Fruit fly (Drosophila melanogaster) whole organism, prepupa: Measurements from ENCODE around the gene CG10993.

Experiments used
- Blimp-1 ChIP-seq: fragments of 200-800 bp; sonication (Bioruptor generic); optimal IDR thresholded peaks from 3 replicates; lab custom pipeline; 2017; ENCODE audit warnings: missing biosample characterization, missing genetic modification characterization, mild to moderate bottlenecking, moderate library complexity, missing genetic modification reagents
- CG11294 ChIP-seq: fragments of 200-800 bp; sonication (Bioruptor generic); IDR thresholded peaks from 2 replicates; pipeline ENCODE4 v1.3.6; 2022; ENCODE audit warnings: missing biosample characterization, missing genetic modification characterization
- CG11762 ChIP-seq: fragments of 200-800 bp; sonication (Bioruptor generic); optimal IDR thresholded peaks from 3 replicates; lab custom pipeline; 2016; ENCODE audit warnings: missing biosample characterization, missing genetic modification characterization; ENCODE audit not compliant: insufficient read depth
- CG11902 ChIP-seq: fragments of 200-800 bp; sonication (Bioruptor generic); optimal IDR thresholded peaks from 3 replicates; lab custom pipeline; 2016; ENCODE audit warnings: missing biosample characterization, missing genetic modification characterization
- CG15336 ChIP-seq: fragments of 200-800 bp; sonication (Bioruptor generic); IDR thresholded peaks from 2 replicates; pipeline ENCODE4 v1.3.6; 2022; ENCODE audit warnings: missing biosample characterization, missing genetic modification characterization
- CG1621 ChIP-seq: fragments of 200-800 bp; sonication (Bioruptor generic); optimal IDR thresholded peaks from 3 replicates; lab custom pipeline; 2018; ENCODE audit warnings: missing biosample characterization, mild to moderate bottlenecking, missing genetic modification characterization
- CG3032 ChIP-seq: fragments of 200-800 bp; optimal IDR thresholded peaks from 2 replicates; lab custom pipeline; 2019; ENCODE audit warnings: missing biosample characterization, mild to moderate bottlenecking, missing genetic modification characterization, moderate library complexity
- CG31627 ChIP-seq: fragments of 200-800 bp; sonication (Bioruptor generic); optimal IDR thresholded peaks from 3 replicates; lab custom pipeline; 2016; ENCODE audit warnings: missing biosample characterization, missing genetic modification characterization
- CG32006 ChIP-seq: fragments of 200-800 bp; sonication (Bioruptor generic); optimal IDR thresholded peaks from 3 replicates; lab custom pipeline; 2017; ENCODE audit warnings: missing biosample characterization, mild to moderate bottlenecking, missing genetic modification characterization
- CG34406 ChIP-seq: fragments of 200-800 bp; sonication (Bioruptor generic); optimal IDR thresholded peaks from 3 replicates; lab custom pipeline; 2016; ENCODE audit warnings: missing biosample characterization, missing genetic modification characterization
- CG3919 ChIP-seq: fragments of 200-800 bp; sonication (Bioruptor generic); optimal IDR thresholded peaks from 3 replicates; lab custom pipeline; 2016; ENCODE audit warnings: missing biosample characterization, missing genetic modification characterization
- CG4318 ChIP-seq: fragments of 200-800 bp; sonication (Bioruptor generic); optimal IDR thresholded peaks from 3 replicates; lab custom pipeline; 2017; ENCODE audit warnings: missing biosample characterization, mild to moderate bottlenecking, missing genetic modification characterization
- CG6163 ChIP-seq: fragments of 200-800 bp; sonication (Bioruptor generic); IDR thresholded peaks from 3 replicates; pipeline ENCODE4 v1.3.6; 2022; ENCODE audit warnings: missing biosample characterization, missing genetic modification characterization
- CG6276 ChIP-seq: fragments of 200-800 bp; sonication (Bioruptor generic); optimal IDR thresholded peaks from 2 replicates; lab custom pipeline; 2017; ENCODE audit warnings: missing biosample characterization, mild to moderate bottlenecking, missing genetic modification characterization
- CG6792 ChIP-seq: fragments of 200-800 bp; sonication (Bioruptor generic); optimal IDR thresholded peaks from 3 replicates; lab custom pipeline; 2016; ENCODE audit warnings: missing biosample characterization, missing genetic modification characterization
- CG6808 ChIP-seq: fragments of 200-800 bp; sonication (Bioruptor generic); optimal IDR thresholded peaks from 3 replicates; lab custom pipeline; 2017; ENCODE audit warnings: missing biosample characterization, missing genetic modification characterization, mild to moderate bottlenecking, moderate library complexity, missing genetic modification reagents
- CG6854 ChIP-seq: fragments of 200-800 bp; sonication (Bioruptor generic); optimal IDR thresholded peaks from 2 replicates; lab custom pipeline; 2017; ENCODE audit warnings: missing biosample characterization, mild to moderate bottlenecking, missing genetic modification characterization
- CG7368 ChIP-seq: fragments of 200-800 bp; sonication (Bioruptor generic); optimal IDR thresholded peaks from 3 replicates; lab custom pipeline; 2016; ENCODE audit warnings: missing biosample characterization, missing genetic modification characterization
- CG8119 ChIP-seq: fragments of 200-800 bp; sonication (Bioruptor generic); IDR thresholded peaks from 3 replicates; pipeline ENCODE4 v1.3.6; 2022; ENCODE audit warnings: missing biosample characterization, missing genetic modification characterization
- CG8319 ChIP-seq: fragments of 200-800 bp; sonication (Bioruptor generic); optimal IDR thresholded peaks from 3 replicates; lab custom pipeline; 2016; ENCODE audit warnings: missing biosample characterization, missing genetic modification characterization
- CG8632 ChIP-seq: fragments of 200-800 bp; sonication (Bioruptor generic); optimal IDR thresholded peaks from 3 replicates; lab custom pipeline; 2016; ENCODE audit warnings: missing biosample characterization, missing genetic modification characterization
- CG9139 ChIP-seq: fragments of 200-800 bp; sonication (Bioruptor generic); optimal IDR thresholded peaks from 3 replicates; lab custom pipeline; 2017; ENCODE audit warnings: missing biosample characterization, mild to moderate bottlenecking, missing genetic modification characterization
- Eip78C ChIP-seq: fragments of 200-800 bp; sonication (Bioruptor generic); peaks from one replicate; lab custom pipeline; 2016; ENCODE audit warnings: missing biosample characterization, missing genetic modification characterization
- Ets96B ChIP-seq: fragments of 200-800 bp; optimal IDR thresholded peaks from 2 replicates; lab custom pipeline; 2019; ENCODE audit warnings: missing biosample characterization, mild to moderate bottlenecking, missing genetic modification characterization, moderate library complexity
- Gug ChIP-seq: fragments of 200-800 bp; sonication (Bioruptor generic); IDR thresholded peaks from 2 replicates; pipeline ENCODE4 v1.3.6; 2022; ENCODE audit warnings: missing biosample characterization, missing genetic modification characterization
- Hr38 ChIP-seq: sonication (Bioruptor generic); optimal IDR thresholded peaks from 2 replicates; lab custom pipeline; 2016; ENCODE audit warnings: missing biosample characterization, missing genetic modification characterization
- Hr39 ChIP-seq: fragments of 200-800 bp; sonication (Bioruptor generic); optimal IDR thresholded peaks from 2 replicates; lab custom pipeline; 2016; ENCODE audit warnings: missing biosample characterization, missing genetic modification characterization
- Hr4 ChIP-seq: fragments of 200-800 bp; sonication (Bioruptor generic); optimal IDR thresholded peaks from 3 replicates; lab custom pipeline; 2016; ENCODE audit warnings: missing biosample characterization, missing genetic modification characterization
- Lpt ChIP-seq: fragments of 200-800 bp; sonication (Bioruptor generic); optimal IDR thresholded peaks from 3 replicates; lab custom pipeline; 2016; ENCODE audit warnings: missing biosample characterization, missing genetic modification characterization
- Smox ChIP-seq: fragments of 200-800 bp; sonication (Bioruptor generic); optimal IDR thresholded peaks from 3 replicates; lab custom pipeline; 2016; ENCODE audit warnings: missing biosample characterization, missing genetic modification characterization
- Sox102F ChIP-seq: fragments of 200-800 bp; sonication (Bioruptor generic); optimal IDR thresholded peaks from 2 replicates; lab custom pipeline; 2016; ENCODE audit warnings: missing biosample characterization, mild to moderate bottlenecking, missing genetic modification characterization
- Sox14 ChIP-seq: fragments of 200-800 bp; sonication (Bioruptor generic); optimal IDR thresholded peaks from 3 replicates; lab custom pipeline; 2016; ENCODE audit warnings: missing biosample characterization, missing genetic modification characterization
- achi ChIP-seq: fragments of 200-800 bp; sonication (Bioruptor generic); optimal IDR thresholded peaks from 3 replicates; lab custom pipeline; 2016; ENCODE audit warnings: missing biosample characterization, missing genetic modification characterization
- acj6 ChIP-seq: fragments of 200-800 bp; sonication (Bioruptor generic); optimal IDR thresholded peaks from 3 replicates; lab custom pipeline; 2016; ENCODE audit warnings: missing biosample characterization, missing genetic modification characterization
- cyc ChIP-seq: fragments of 200-800 bp; sonication (Bioruptor generic); optimal IDR thresholded peaks from 3 replicates; lab custom pipeline; 2016; ENCODE audit warnings: missing biosample characterization, missing genetic modification characterization
- dac ChIP-seq: fragments of 200-800 bp; sonication (Bioruptor generic); optimal IDR thresholded peaks from 2 replicates; lab custom pipeline; 2017; ENCODE audit warnings: missing biosample characterization, mild to moderate bottlenecking, missing genetic modification characterization
- eg ChIP-seq: fragments of 200-800 bp; sonication (Bioruptor generic); IDR thresholded peaks from 3 replicates; pipeline ENCODE4 v1.3.6; 2022; ENCODE audit warnings: missing biosample characterization, missing genetic modification characterization
- esn ChIP-seq: fragments of 200-800 bp; sonication (Bioruptor generic); optimal IDR thresholded peaks from 2 replicates; lab custom pipeline; 2016; ENCODE audit warnings: missing biosample characterization, mild to moderate bottlenecking, missing genetic modification characterization, moderate library complexity
- fd59A ChIP-seq: fragments of 200-800 bp; sonication (Bioruptor generic); optimal IDR thresholded peaks from 2 replicates; lab custom pipeline; 2017; ENCODE audit warnings: missing biosample characterization, mild to moderate bottlenecking, missing genetic modification characterization, missing genetic modification reagents
- fd85E ChIP-seq: fragments of 200-800 bp; sonication (Bioruptor generic); optimal IDR thresholded peaks from 3 replicates; lab custom pipeline; 2016; ENCODE audit warnings: missing biosample characterization, missing genetic modification characterization
- fkh ChIP-seq: fragments of 200-800 bp; sonication (Bioruptor generic); optimal IDR thresholded peaks from 3 replicates; lab custom pipeline; 2017; ENCODE audit warnings: missing biosample characterization, mild to moderate bottlenecking, missing genetic modification characterization, moderate library complexity
- pdm3 ChIP-seq: fragments of 200-800 bp; sonication (Bioruptor generic); optimal IDR thresholded peaks from 3 replicates; lab custom pipeline; 2016; ENCODE audit warnings: missing biosample characterization, missing genetic modification characterization
- salr ChIP-seq, 2 experiments: fragments of 200-800 bp; sonication (Bioruptor generic); optimal IDR thresholded peaks; 3 replicates each; lab custom pipeline; 2016 to 2018; ENCODE audit warnings: missing biosample characterization in 2 of 2, missing genetic modification characterization in 2 of 2, mild to moderate bottlenecking in 1 of 2
- spab ChIP-seq: fragments of 200-800 bp; sonication (Bioruptor generic); optimal IDR thresholded peaks from 2 replicates; lab custom pipeline; 2017; ENCODE audit warnings: missing biosample characterization, mild to moderate bottlenecking, missing genetic modification characterization, missing genetic modification reagents
- ss ChIP-seq, 2 experiments: fragments of 200-800 bp; sonication (Bioruptor generic); optimal IDR thresholded peaks; 2 replicates in 1 of 2; 3 replicates in 1 of 2; lab custom pipeline; 2017 to 2018; ENCODE audit warnings: mild to moderate bottlenecking in 2 of 2, missing biosample characterization in 2 of 2, missing genetic modification characterization in 2 of 2, moderate library complexity in 1 of 2
- svp ChIP-seq: fragments of 200-800 bp; sonication (Bioruptor generic); peaks from one replicate; lab custom pipeline; 2016; ENCODE audit warnings: missing biosample characterization, missing genetic modification characterization
- topi ChIP-seq: fragments of 200-800 bp; sonication (Bioruptor generic); optimal IDR thresholded peaks from 3 replicates; lab custom pipeline; 2016; ENCODE audit warnings: missing biosample characterization, missing genetic modification characterization
- vri ChIP-seq: fragments of 200-800 bp; sonication (Bioruptor generic); optimal IDR thresholded peaks from 3 replicates; lab custom pipeline; 2016; ENCODE audit warnings: missing biosample characterization, mild to moderate bottlenecking, missing genetic modification characterization

Gene CG10993

dm6 chrX:13765217-13765616 lies 25.7 kb downstream of the CG10993 start:
- TF ChIP-seq Eip78C (GFP tag; lab: Kevin White, UChicago) (no peak), CG9139 (GFP tag; lab: Kevin White, UChicago) (no peak), svp (GFP tag; lab: Kevin White, UChicago) (peak; percentile 44)

DNA sequence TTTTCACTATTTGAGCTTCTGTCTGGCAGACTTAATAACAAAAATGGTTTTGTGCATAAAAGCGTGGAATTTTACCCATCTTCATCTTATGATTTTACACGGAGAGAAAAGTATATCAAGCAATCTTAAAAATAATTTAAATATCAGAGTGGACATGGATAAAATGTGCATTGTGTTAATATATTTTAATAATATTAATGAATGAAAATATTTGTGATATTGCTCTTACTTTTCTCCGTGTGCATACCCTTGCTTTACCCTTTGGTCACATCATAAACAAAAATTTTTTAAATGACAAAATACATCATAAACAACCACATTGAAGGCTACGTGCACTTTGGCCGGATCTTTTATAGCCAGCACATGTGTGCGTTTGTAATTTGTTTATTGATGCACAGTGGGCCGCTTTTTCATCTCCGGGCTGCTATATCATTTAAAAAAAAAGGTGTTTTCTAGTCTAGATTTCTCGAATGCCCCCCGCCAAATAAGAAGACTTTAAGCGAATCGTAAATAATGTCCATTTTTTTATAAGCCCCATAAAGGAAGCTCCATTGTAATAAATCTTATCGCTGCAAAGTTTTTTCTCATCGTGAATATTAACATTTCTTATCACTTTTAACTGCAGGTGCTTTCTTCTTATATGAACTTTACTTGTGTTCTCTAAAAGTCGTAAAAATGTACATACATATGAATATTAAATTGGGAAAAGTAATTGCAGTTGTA lies 26.4 kb downstream of the CG10993 start:
- TF ChIP-seq Smox (GFP tag; lab: Kevin White, UChicago), result peak; percentile 31
- TF ChIP-seq fd85E (GFP tag; lab: Kevin White, UChicago), result no peak
- no peak for TF ChIP-seq CG8319 (GFP tag; lab: Kevin White, UChicago)
- peak; percentile 8 for TF ChIP-seq CG6792 (GFP tag; lab: Kevin White, UChicago)
- TF ChIP-seq CG32006, result peak; percentile 73
- no peak for TF ChIP-seq CG7368
- TF ChIP-seq CG6854 (GFP tag; lab: Kevin White, UChicago), result no peak
- TF ChIP-seq Hr38, result no peak
- TF ChIP-seq ss (GFP tag; optimal IDR thresholded peaks at IDR 0.05; lab: Kevin White, UChicago), result no peak
- peak; percentile 61 for TF ChIP-seq vri (GFP tag; lab: Kevin White, UChicago)
- TF ChIP-seq CG6163 (GFP tag; lab: Robert Waterston, UW), result peak; percentile 67; the same call in 1 of the 3 replicates
- peak; percentile 62 for TF ChIP-seq esn
- no peak for TF ChIP-seq cyc (GFP tag; lab: Kevin White, UChicago)
- TF ChIP-seq Gug, result 0 out of 2 replicates have a peak, but pooled peaks have one; percentile 11
- no peak for TF ChIP-seq CG11762 (GFP tag; lab: Kevin White, UChicago)
- peak; percentile 40 for TF ChIP-seq Hr39
- TF ChIP-seq spab (GFP tag; lab: Kevin White, UChicago), result peak; percentile 21
- TF ChIP-seq Blimp-1, result no peak
- peak; percentile 53 for TF ChIP-seq CG3919
- peak; percentile 49; the same call in 2 of the 3 replicates for TF ChIP-seq eg
- TF ChIP-seq topi (GFP tag; lab: Kevin White, UChicago), result no peak
- TF ChIP-seq CG4318 (GFP tag; lab: Kevin White, UChicago), result peak; percentile 51
- peak; percentile 63 for TF ChIP-seq CG8119
- no peak for TF ChIP-seq fd59A (GFP tag; lab: Kevin White, UChicago)
- peak; percentile 82 for TF ChIP-seq svp (GFP tag; lab: Kevin White, UChicago)
- TF ChIP-seq Sox102F (GFP tag; lab: Kevin White, UChicago), result peak; percentile 64
- no peak for TF ChIP-seq CG11902 (GFP tag; lab: Kevin White, UChicago)
- peak; percentile 30 for TF ChIP-seq Sox14
- peak; percentile 55 for TF ChIP-seq acj6
- TF ChIP-seq achi (GFP tag; lab: Kevin White, UChicago), result peak; percentile 47
- TF ChIP-seq CG15336 (GFP tag; lab: Robert Waterston, UW), result peak; percentile 75
- peak; percentile 73 for TF ChIP-seq Eip78C (GFP tag; lab: Kevin White, UChicago)
- peak; percentile 56 for TF ChIP-seq Hr4 (GFP tag; lab: Kevin White, UChicago)
- TF ChIP-seq dac, result no peak
- TF ChIP-seq CG6276, result peak; percentile 47
- TF ChIP-seq CG8632 (GFP tag; lab: Kevin White, UChicago), result no peak
- TF ChIP-seq salr (GFP tag; optimal IDR thresholded peaks at IDR 0.05; lab: Kevin White, UChicago), result peak in 1 of 2 experiments; percentile 50
- TF ChIP-seq CG31627 (GFP tag; lab: Kevin White, UChicago), result peak; percentile 7
- no peak for TF ChIP-seq CG11294 (GFP tag; lab: Robert Waterston, UW)
- TF ChIP-seq CG34406 (GFP tag; lab: Kevin White, UChicago), result peak; percentile 31
- peak; percentile 54 for TF ChIP-seq pdm3
- no peak for TF ChIP-seq CG9139 (GFP tag; lab: Kevin White, UChicago)
- TF ChIP-seq CG1621 (tag; lab: Kevin White, UChicago), result no peak
- no peak for TF ChIP-seq CG6808
- TF ChIP-seq Lpt (GFP tag; lab: Kevin White, UChicago), result peak; percentile 13
- no peak for TF ChIP-seq fkh (GFP tag; lab: Kevin White, UChicago)
- peak; percentile 35 for TF ChIP-seq Ets96B
- TF ChIP-seq CG3032 (tag; lab: Kevin White, UChicago), result peak; percentile 28
